Worm (Caenorhabditis elegans) whole organism, L4 larva: ENCODE results near the gene Y40B10A.5.

Source experiments
- F10B5.3 ChIP-seq: sonication (generic microtip); optimal IDR thresholded peaks from 2 replicates; lab custom pipeline; 2016; ENCODE audit warnings: mild to moderate bottlenecking, missing genetic modification characterization, missing compliant biosample characterization
- F37D6.2 ChIP-seq: sonication (generic microtip); optimal IDR thresholded peaks from 2 replicates; lab custom pipeline; 2016; ENCODE audit warnings: mild to moderate bottlenecking, missing genetic modification characterization, missing compliant biosample characterization
- F44E2.7 ChIP-seq: fragments of 200-800 bp; sonication (Bioruptor generic); IDR thresholded peaks from 2 replicates; pipeline ENCODE4 v2.1.2; 2022; ENCODE audit warnings: missing genetic modification characterization, missing compliant biosample characterization
- F49E8.2 ChIP-seq: sonication (generic microtip); optimal IDR thresholded peaks from 2 replicates; lab custom pipeline; 2016; ENCODE audit warnings: missing compliant biosample characterization, mild to moderate bottlenecking, missing genetic modification characterization, borderline replicate concordance
- T20F7.1 ChIP-seq: fragments of 200-800 bp; sonication (Bioruptor generic); optimal IDR thresholded peaks from 2 replicates; lab custom pipeline; 2018; ENCODE audit warnings: mild to moderate bottlenecking, missing genetic modification characterization, missing compliant biosample characterization
- ZK337.2 ChIP-seq: fragments of 200-800 bp; sonication (Bioruptor generic); IDR thresholded peaks from 2 replicates; pipeline ENCODE4 v1.3.6; 2022; ENCODE audit warnings: missing genetic modification reagents, missing genetic modification characterization, missing compliant biosample characterization
- ZK546.5 ChIP-seq, 2 experiments: sonication (generic microtip); optimal IDR thresholded peaks; 2 replicates each; lab custom pipeline; 2017; ENCODE audit warnings: missing biosample characterization in 2 of 2, missing genetic modification characterization in 2 of 2
- aha-1 ChIP-seq: fragments of 150-350 bp; peaks from one replicate; lab custom pipeline; 2014; ENCODE audit warnings: missing biosample characterization, missing genetic modification characterization
- aly-2 ChIP-seq: sonication (generic microtip); optimal IDR thresholded peaks from 2 replicates; lab custom pipeline; 2018; ENCODE audit warnings: missing biosample characterization, missing genetic modification characterization
- ama-1 ChIP-seq: fragments of 150-350 bp; optimal IDR thresholded peaks from 2 replicates; lab custom pipeline; 2014; ENCODE audit warnings: inconsistent platforms, mixed read lengths
- attf-4 ChIP-seq: sonication (generic microtip); optimal IDR thresholded peaks from 3 replicates; lab custom pipeline; 2017; ENCODE audit warnings: missing biosample characterization, missing genetic modification characterization
- ceh-28 ChIP-seq: fragments of 150-350 bp; optimal IDR thresholded peaks from 2 replicates; lab custom pipeline; 2014; ENCODE audit warnings: missing biosample characterization, missing genetic modification reagents, missing genetic modification characterization
- ceh-32 ChIP-seq: sonication (generic microtip); optimal IDR thresholded peaks from 2 replicates; lab custom pipeline; 2016; ENCODE audit warnings: mild to moderate bottlenecking, missing genetic modification characterization, missing compliant biosample characterization; ENCODE audit not compliant: poor library complexity
- ceh-44 ChIP-seq: fragments of 200-800 bp; sonication (Bioruptor generic); IDR thresholded peaks from 2 replicates; pipeline ENCODE4 v1.3.6; 2022; ENCODE audit warnings: missing genetic modification reagents, missing genetic modification characterization, missing compliant biosample characterization
- ceh-62 ChIP-seq: sonication (generic microtip); optimal IDR thresholded peaks from 2 replicates; lab custom pipeline; 2017; ENCODE audit warnings: missing biosample characterization, missing genetic modification characterization
- ces-1 ChIP-seq: fragments of 150-350 bp; sonication (generic microtip); optimal IDR thresholded peaks from 4 replicates; lab custom pipeline; 2014; ENCODE audit warnings: missing biosample characterization, missing genetic modification reagents, missing genetic modification characterization
- cey-2 ChIP-seq: sonication (generic microtip); optimal IDR thresholded peaks from 3 replicates; lab custom pipeline; 2017; ENCODE audit warnings: missing genetic modification characterization, mild to moderate bottlenecking, missing compliant biosample characterization, antibody characterized with exemption, borderline replicate concordance; ENCODE audit not compliant: insufficient read depth
- daf-19 ChIP-seq: fragments of 200-800 bp; sonication (Bioruptor generic); conservative IDR thresholded peaks from 2 replicates; pipeline ENCODE4 v1.3.6; 2022; ENCODE audit warnings: missing genetic modification characterization, missing compliant biosample characterization
- daf-8 ChIP-seq: fragments of 200-800 bp; sonication (Bioruptor generic); IDR thresholded peaks from 2 replicates; pipeline ENCODE4 v1.3.6; 2022; ENCODE audit warnings: missing genetic modification characterization, missing compliant biosample characterization
- dmd-6 ChIP-seq: fragments of 200-800 bp; sonication (Bioruptor generic); IDR thresholded peaks from 2 replicates; pipeline ENCODE4 v1.3.6; 2022; ENCODE audit warnings: missing genetic modification reagents, missing genetic modification characterization, missing compliant biosample characterization
- duxl-1 ChIP-seq: sonication (generic microtip); optimal IDR thresholded peaks from 2 replicates; lab custom pipeline; 2016; ENCODE audit warnings: mild to moderate bottlenecking, missing genetic modification characterization, moderate library complexity, missing compliant biosample characterization; ENCODE audit not compliant: poor library complexity
- egl-27 ChIP-seq: sonication (generic microtip); optimal IDR thresholded peaks from 3 replicates; lab custom pipeline; 2017; ENCODE audit warnings: missing biosample characterization, missing genetic modification reagents, missing genetic modification characterization
- gei-8 ChIP-seq: fragments of 200-800 bp; sonication (Bioruptor generic); optimal IDR thresholded peaks from 2 replicates; lab custom pipeline; 2018; ENCODE audit warnings: mild to moderate bottlenecking, missing genetic modification characterization, missing compliant biosample characterization
- hif-1 ChIP-seq, 2 experiments: sonication (generic microtip); optimal IDR thresholded peaks; 2 replicates each; lab custom pipeline; 2016 to 2017; ENCODE audit warnings: missing compliant biosample characterization in 2 of 2, missing genetic modification characterization in 2 of 2, missing genetic modification reagents in 2 of 2, missing genotype in 2 of 2, mild to moderate bottlenecking in 1 of 2
- hlh-11 ChIP-seq: fragments of 200-800 bp; sonication (Bioruptor generic); optimal IDR thresholded peaks from 2 replicates; lab custom pipeline; 2018; ENCODE audit warnings: mild to moderate bottlenecking, missing genetic modification characterization, missing compliant biosample characterization
- hlh-30 ChIP-seq: sonication (generic microtip); optimal IDR thresholded peaks from 2 replicates; lab custom pipeline; 2017; ENCODE audit warnings: antibody characterized with exemption, mild to moderate bottlenecking, missing genetic modification characterization, missing compliant biosample characterization; ENCODE audit not compliant: insufficient read depth
- hmg-1.1 ChIP-seq: fragments of 200-800 bp; sonication (Bioruptor generic); IDR thresholded peaks from 2 replicates; pipeline ENCODE4 v1.3.6; 2022; ENCODE audit warnings: missing genetic modification reagents, missing genetic modification characterization, missing compliant biosample characterization
- lim-7 ChIP-seq: fragments of 200-800 bp; sonication (Bioruptor generic); IDR thresholded peaks from 2 replicates; pipeline ENCODE4 v1.3.6; 2022; ENCODE audit warnings: missing genetic modification characterization, missing compliant biosample characterization
- lin-1 ChIP-seq: fragments of 200-800 bp; sonication (Bioruptor generic); IDR thresholded peaks from 2 replicates; pipeline ENCODE4 v1.3.6; 2022; ENCODE audit warnings: missing genetic modification reagents, missing genetic modification characterization, missing compliant biosample characterization
- lin-13 ChIP-seq: fragments of 150-350 bp; optimal IDR thresholded peaks from 2 replicates; lab custom pipeline; 2014; ENCODE audit warnings: missing biosample characterization, missing genetic modification reagents, missing genetic modification characterization
- lsy-2 ChIP-seq, 2 experiments: fragments of 150-350 bp in 1 of 2; sonication (generic microtip) in 1 of 2; optimal IDR thresholded peaks; 2 replicates each; lab custom pipeline; 2014 to 2017; ENCODE audit warnings: missing biosample characterization in 2 of 2, missing genetic modification characterization in 2 of 2
- madf-5 ChIP-seq, 2 experiments: fragments of 200-800 bp; sonication (Bioruptor generic); IDR thresholded peaks; 2 replicates each; pipeline ENCODE4 v1.3.6; 2022; ENCODE audit warnings: missing compliant biosample characterization in 2 of 2, missing genetic modification characterization in 2 of 2
- madf-9 ChIP-seq: fragments of 200-800 bp; sonication (Bioruptor generic); conservative IDR thresholded peaks from 2 replicates; pipeline ENCODE4 v1.3.6; 2022; ENCODE audit warnings: missing genetic modification reagents, missing genetic modification characterization, missing compliant biosample characterization
- mxl-3 ChIP-seq: fragments of 200-800 bp; sonication (Bioruptor generic); optimal IDR thresholded peaks from 2 replicates; lab custom pipeline; 2018; ENCODE audit warnings: mild to moderate bottlenecking, missing genetic modification characterization, missing compliant biosample characterization
- nhr-102 ChIP-seq: sonication (generic microtip); optimal IDR thresholded peaks from 2 replicates; lab custom pipeline; 2016; ENCODE audit warnings: mild to moderate bottlenecking, missing genetic modification characterization, moderate library complexity, missing compliant biosample characterization
- nhr-11 ChIP-seq: fragments of 150-350 bp; optimal IDR thresholded peaks from 2 replicates; lab custom pipeline; 2014; ENCODE audit warnings: missing biosample characterization, missing genetic modification characterization
- nhr-111 ChIP-seq: fragments of 200-800 bp; sonication (Bioruptor generic); optimal IDR thresholded peaks from 2 replicates; lab custom pipeline; 2018; ENCODE audit warnings: mild to moderate bottlenecking, missing genetic modification characterization, missing compliant biosample characterization
- nhr-237 ChIP-seq: sonication (generic microtip); optimal IDR thresholded peaks from 2 replicates; lab custom pipeline; 2017; ENCODE audit warnings: missing biosample characterization, missing genetic modification characterization
- nhr-6 ChIP-seq: fragments of 150-350 bp; optimal IDR thresholded peaks from 2 replicates; lab custom pipeline; 2014; ENCODE audit warnings: missing biosample characterization, missing genetic modification characterization
- nhr-76 ChIP-seq: fragments of 150-350 bp; optimal IDR thresholded peaks from 2 replicates; lab custom pipeline; 2014; ENCODE audit warnings: missing biosample characterization, missing genetic modification characterization
- pha-4 ChIP-seq, 2 experiments: fragments of 150-350 bp in 1 of 2; fragments of 200-800 bp in 1 of 2; sonication (Bioruptor generic) in 1 of 2; IDR thresholded peaks in 1 of 2; optimal IDR thresholded peaks in 1 of 2; 2 replicates each; pipeline versions ENCODE4 v1.3.6 to Lab custom; 2014 to 2022; ENCODE audit warnings: missing genetic modification characterization in 2 of 2, missing genetic modification reagents in 2 of 2, missing biosample characterization in 1 of 2, missing compliant biosample characterization in 1 of 2
- php-3 ChIP-seq: fragments of 200-800 bp; sonication (Bioruptor generic); IDR thresholded peaks from 2 replicates; pipeline ENCODE4 v1.3.6; 2022; ENCODE audit warnings: missing genetic modification reagents, missing genetic modification characterization, missing compliant biosample characterization
- snpc-4 ChIP-seq: fragments of 150-350 bp; optimal IDR thresholded peaks from 2 replicates; lab custom pipeline; 2014; ENCODE audit warnings: missing biosample characterization, missing genetic modification characterization
- spr-3 ChIP-seq: fragments of 200-800 bp; sonication (Bioruptor generic); optimal IDR thresholded peaks from 2 replicates; lab custom pipeline; 2018; ENCODE audit warnings: mild to moderate bottlenecking, missing genetic modification characterization, missing compliant biosample characterization
- tra-1 ChIP-seq: fragments of 200-800 bp; sonication (Bioruptor generic); IDR thresholded peaks from 2 replicates; pipeline ENCODE4 v1.3.6; 2022; ENCODE audit warnings: missing genetic modification reagents, missing genetic modification characterization, missing compliant biosample characterization
- zag-1 ChIP-seq: fragments of 150-350 bp; optimal IDR thresholded peaks from 2 replicates; lab custom pipeline; 2014; ENCODE audit warnings: missing biosample characterization, missing genetic modification characterization
- zfp-2 ChIP-seq: sonication (generic microtip); optimal IDR thresholded peaks from 2 replicates; lab custom pipeline; 2016; ENCODE audit warnings: mild to moderate bottlenecking, missing genetic modification characterization, missing compliant biosample characterization
- zip-2 ChIP-seq: fragments of 150-350 bp; optimal IDR thresholded peaks from 2 replicates; lab custom pipeline; 2014; ENCODE audit warnings: missing biosample characterization, missing genetic modification characterization
- ztf-11 ChIP-seq: fragments of 150-350 bp; optimal IDR thresholded peaks from 2 replicates; lab custom pipeline; 2014; ENCODE audit warnings: missing biosample characterization, missing genetic modification characterization

Gene Y40B10A.5

ce11 chrV:2081269-2081668, 35.4 kb upstream of the Y40B10A.5 start:
- no peak for TF ChIP-seq ceh-32
- TF ChIP-seq tra-1 (GFP tag; lab: Robert Waterston, UW), result no peak
- TF ChIP-seq ZK546.5 (tag; optimal IDR thresholded peaks at IDR 0.05; lab: Kevin White, UChicago), result no peak
- no peak for TF ChIP-seq F44E2.7 (GFP tag; lab: Robert Waterston, UW)
- no peak for TF ChIP-seq nhr-111 (GFP tag; lab: Kevin White, UChicago)
- TF ChIP-seq aha-1, result peak; percentile 68

- TF ChIP-seq hlh-11 (tag; lab: Kevin White, UChicago), result peak; percentile 73
- TF ChIP-seq F49E8.2 (tag; lab: Kevin White, UChicago), result no peak
- TF ChIP-seq dmd-6, result peak; percentile 20; the same call in 1 of the 2 replicates
- peak; percentile 54 for TF ChIP-seq hlh-30 (tag; lab: Kevin White, UChicago)
- TF ChIP-seq ZK337.2 (GFP tag; lab: Robert Waterston, UW), result no peak
- TF ChIP-seq nhr-76 (tag; lab: Kevin White, UChicago), result no peak
- no peak for TF ChIP-seq daf-19 (GFP tag; lab: Robert Waterston, UW)
- no peak for TF ChIP-seq lin-13
- no peak for TF ChIP-seq nhr-111 (GFP tag; lab: Kevin White, UChicago)
- TF ChIP-seq ama-1 (lab: Kevin White, UChicago), result no peak
- no peak for TF ChIP-seq ZK546.5 (tag; optimal IDR thresholded peaks at IDR 0.05; lab: Kevin White, UChicago)
- TF ChIP-seq ces-1, result no peak
- TF ChIP-seq duxl-1, result no peak
- no peak for TF ChIP-seq hmg-1.1 (GFP tag; lab: Robert Waterston, UW)
- TF ChIP-seq nhr-11 (tag; lab: Kevin White, UChicago), result peak; percentile 43
- no peak for TF ChIP-seq F10B5.3
- no peak for TF ChIP-seq ceh-62 (tag; lab: Kevin White, UChicago)
- TF ChIP-seq T20F7.1, result no peak
- TF ChIP-seq daf-8 (GFP tag; lab: Robert Waterston, UW), result no peak
- TF ChIP-seq lin-1, result no peak
- TF ChIP-seq ztf-11, result no peak
- TF ChIP-seq F37D6.2 (tag; lab: Kevin White, UChicago), result no peak
- TF ChIP-seq nhr-102, result no peak
- no peak for TF ChIP-seq lim-7 (GFP tag; lab: Robert Waterston, UW)
- no peak for TF ChIP-seq hif-1 (tag; optimal IDR thresholded peaks at IDR 0.05; lab: Kevin White, UChicago)
- TF ChIP-seq cey-2, result no peak
- peak; percentile 32 for TF ChIP-seq mxl-3 (GFP tag; lab: Kevin White, UChicago)
- TF ChIP-seq gei-8, result no peak
- TF ChIP-seq ceh-28 (tag; lab: Kevin White, UChicago), result no peak
- TF ChIP-seq aly-2, result no peak
- no peak for TF ChIP-seq attf-4 (tag; lab: Kevin White, UChicago)
- TF ChIP-seq, all 104 proteins: peak for 5
Measured at ce11 chrV:2076043-2076442, 30.2 kb upstream of the Y40B10A.5 start.

ce11 chrV:2072807-2073206, 27.0 kb upstream of the Y40B10A.5 start, which contains the start of gene Y40B10A.9:
Y40B10A.9 (minus strand) TSS chrV:2072907.
- no peak for TF ChIP-seq php-3 (GFP tag; lab: Robert Waterston, UW)
- TF ChIP-seq lsy-2 (tag; optimal IDR thresholded peaks at IDR 0.05; lab: Kevin White, UChicago), result no peak
- TF ChIP-seq spr-3 (GFP tag; lab: Kevin White, UChicago), result no peak
- no peak for TF ChIP-seq tra-1 (GFP tag; lab: Robert Waterston, UW)
- no peak for TF ChIP-seq zip-2 (tag; lab: Kevin White, UChicago)
- no peak for TF ChIP-seq F44E2.7 (GFP tag; lab: Robert Waterston, UW)
- TF ChIP-seq zfp-2 (tag; lab: Kevin White, UChicago), result no peak
- TF ChIP-seq nhr-6 (tag; lab: Kevin White, UChicago), result no peak
- TF ChIP-seq egl-27 (tag; lab: Kevin White, UChicago), result no peak
- no peak for TF ChIP-seq pha-4 (GFP tag; IDR thresholded peaks at IDR 0.05; lab: Robert Waterston, UW)
- TF ChIP-seq pha-4 (tag; optimal IDR thresholded peaks at IDR 0.05; lab: Kevin White, UChicago), result no peak
- TF ChIP-seq aha-1, result no peak
- TF ChIP-seq nhr-237 (tag; lab: Kevin White, UChicago), result no peak
- no peak for TF ChIP-seq zag-1 (tag; lab: Kevin White, UChicago)
- no peak for TF ChIP-seq ceh-32
- no peak for TF ChIP-seq madf-5 (GFP tag; IDR thresholded peaks at IDR 0.05; lab: Robert Waterston, UW)
- no peak for TF ChIP-seq madf-9 (GFP tag; lab: Robert Waterston, UW)
- TF ChIP-seq ceh-44, result no peak
- TF ChIP-seq snpc-4 (tag; lab: Kevin White, UChicago), result no peak
- no peak for TF ChIP-seq daf-8 (GFP tag; lab: Robert Waterston, UW)
- TF ChIP-seq, all 104 proteins: peak for 0
